Worm (Caenorhabditis elegans) whole organism, young adult: ENCODE results near the gene Y110A2AL.5.

Experiments used
- C06A6.2 ChIP-seq: fragments of 200-800 bp; sonication (Bioruptor generic); conservative IDR thresholded peaks from 2 replicates; pipeline ENCODE4 v1.3.6; 2022; ENCODE audit warnings: missing genetic modification characterization, missing compliant biosample characterization
- F33H1.4 ChIP-seq: fragments of 200-800 bp; sonication (Bioruptor generic); IDR thresholded peaks from 2 replicates; pipeline ENCODE4 v1.3.6; 2022; ENCODE audit warnings: missing genetic modification reagents, missing genetic modification characterization, missing compliant biosample characterization
- F55B11.4 ChIP-seq: sonication (generic microtip); optimal IDR thresholded peaks from 2 replicates; lab custom pipeline; 2016; ENCODE audit warnings: missing compliant biosample characterization, missing genetic modification characterization, borderline replicate concordance; ENCODE audit not compliant: insufficient read depth
- K11D2.4 ChIP-seq: fragments of 200-800 bp; sonication (Bioruptor generic); IDR thresholded peaks from 2 replicates; pipeline ENCODE4 v1.3.6; 2022; ENCODE audit warnings: missing genetic modification reagents, missing genetic modification characterization, missing compliant biosample characterization
- Y56A3A.18 ChIP-seq: fragments of 200-800 bp; sonication (Bioruptor generic); IDR thresholded peaks from 2 replicates; pipeline ENCODE4 v1.3.6; 2022; ENCODE audit warnings: missing genetic modification reagents, missing genetic modification characterization, missing compliant biosample characterization
- Y79H2A.3 ChIP-seq: fragments of 200-800 bp; sonication (Bioruptor generic); conservative IDR thresholded peaks from 2 replicates; pipeline ENCODE4 v1.3.6; 2022; ENCODE audit warnings: missing genetic modification reagents, missing genetic modification characterization, missing compliant biosample characterization
- Y95B8A.8 ChIP-seq: fragments of 200-800 bp; sonication (Bioruptor generic); IDR thresholded peaks from 2 replicates; pipeline ENCODE4 v1.3.6; 2022; ENCODE audit warnings: missing genetic modification reagents, missing genetic modification characterization, missing compliant biosample characterization
- akir-1 ChIP-seq: fragments of 200-800 bp; sonication (Bioruptor generic); optimal IDR thresholded peaks from 2 replicates; lab custom pipeline; 2018; ENCODE audit warnings: mild to moderate bottlenecking, missing genetic modification characterization, moderate library complexity, missing compliant biosample characterization
- atf-7 ChIP-seq: sonication (generic microtip); optimal IDR thresholded peaks from 2 replicates; lab custom pipeline; 2017; ENCODE audit warnings: mild to moderate bottlenecking, missing genetic modification characterization, missing compliant biosample characterization
- attf-5 ChIP-seq: fragments of 200-800 bp; sonication (Bioruptor generic); optimal IDR thresholded peaks from 2 replicates; lab custom pipeline; 2018; ENCODE audit warnings: mild to moderate bottlenecking, missing genetic modification characterization, missing compliant biosample characterization
- attf-6 ChIP-seq: fragments of 200-800 bp; sonication (Bioruptor generic); IDR thresholded peaks from 2 replicates; pipeline ENCODE4 v1.3.6; 2022; ENCODE audit warnings: missing genetic modification reagents, missing genetic modification characterization, missing compliant biosample characterization
- cebp-1 ChIP-seq, 2 experiments: fragments of 200-800 bp in 1 of 2; sonication (Bioruptor generic) in 1 of 2; sonication (generic microtip) in 1 of 2; IDR thresholded peaks in 1 of 2; optimal IDR thresholded peaks in 1 of 2; 2 replicates each; pipeline versions ENCODE4 v1.3.6 to Lab custom; 2017 to 2022; ENCODE audit warnings: missing compliant biosample characterization in 2 of 2, missing genetic modification characterization in 2 of 2, mild to moderate bottlenecking in 1 of 2, missing genetic modification reagents in 1 of 2, moderate library complexity in 1 of 2
- cebp-2 ChIP-seq: fragments of 200-800 bp; sonication (Bioruptor generic); IDR thresholded peaks from 2 replicates; pipeline ENCODE4 v1.3.6; 2022; ENCODE audit warnings: missing genetic modification characterization, missing compliant biosample characterization
- ceh-91 ChIP-seq: fragments of 200-800 bp; sonication (Bioruptor generic); IDR thresholded peaks from 2 replicates; pipeline ENCODE4 v1.3.6; 2022; ENCODE audit warnings: missing genetic modification reagents, missing genetic modification characterization, missing compliant biosample characterization
- dpff-1 ChIP-seq: sonication (generic microtip); optimal IDR thresholded peaks from 2 replicates; lab custom pipeline; 2017; ENCODE audit warnings: mild to moderate bottlenecking, missing genetic modification characterization, missing compliant biosample characterization
- efl-1 ChIP-seq: fragments of 150-350 bp; optimal IDR thresholded peaks from 2 replicates; lab custom pipeline; 2014; ENCODE audit warnings: missing biosample characterization, missing genetic modification reagents, missing genetic modification characterization
- egl-18 ChIP-seq: fragments of 200-800 bp; sonication (Bioruptor generic); IDR thresholded peaks from 2 replicates; pipeline ENCODE4 v1.3.6; 2022; ENCODE audit warnings: missing genetic modification reagents, missing genetic modification characterization, missing compliant biosample characterization
- egl-44 ChIP-seq: fragments of 200-800 bp; sonication (Bioruptor generic); IDR thresholded peaks from 2 replicates; pipeline ENCODE4 v1.3.6; 2022; ENCODE audit warnings: missing genetic modification reagents, missing genetic modification characterization, missing compliant biosample characterization
- ets-4 ChIP-seq: fragments of 200-800 bp; sonication (Bioruptor generic); optimal IDR thresholded peaks from 2 replicates; lab custom pipeline; 2018; ENCODE audit warnings: mild to moderate bottlenecking, missing genetic modification characterization, missing compliant biosample characterization
- him-1 ChIP-seq: sonication (generic microtip); optimal IDR thresholded peaks from 2 replicates; lab custom pipeline; 2016; ENCODE audit warnings: missing genotype, missing genetic modification reagents, missing genetic modification characterization, missing compliant biosample characterization
- hmg-20 ChIP-seq: fragments of 200-800 bp; sonication (Bioruptor generic); IDR thresholded peaks from 2 replicates; pipeline ENCODE4 v1.3.6; 2022; ENCODE audit warnings: missing genetic modification reagents, missing genetic modification characterization, missing compliant biosample characterization
- lag-1 ChIP-seq: fragments of 200-800 bp; sonication (Bioruptor generic); IDR thresholded peaks from 2 replicates; pipeline ENCODE4 v1.3.6; 2022; ENCODE audit warnings: missing genetic modification reagents, missing genetic modification characterization, missing compliant biosample characterization
- let-526 ChIP-seq: fragments of 200-800 bp; sonication (Bioruptor generic); IDR thresholded peaks from 2 replicates; pipeline ENCODE4 v1.3.6; 2022; ENCODE audit warnings: missing genetic modification reagents, missing genetic modification characterization, missing compliant biosample characterization
- lir-1 ChIP-seq: fragments of 200-800 bp; sonication (Bioruptor generic); conservative IDR thresholded peaks from 2 replicates; pipeline ENCODE4 v1.3.6; 2022; ENCODE audit warnings: missing genetic modification reagents, missing genetic modification characterization, missing compliant biosample characterization
- lsy-27 ChIP-seq: sonication (generic microtip); optimal IDR thresholded peaks from 2 replicates; lab custom pipeline; 2017; ENCODE audit warnings: missing genetic modification characterization, mild to moderate bottlenecking, missing compliant biosample characterization, antibody characterized with exemption, missing genotype, borderline replicate concordance; ENCODE audit not compliant: insufficient read depth
- madf-6 ChIP-seq: fragments of 200-800 bp; sonication (Bioruptor generic); IDR thresholded peaks from 2 replicates; pipeline ENCODE4 v1.3.6; 2022; ENCODE audit warnings: missing genetic modification reagents, missing genetic modification characterization, missing compliant biosample characterization
- mcd-1 ChIP-seq: fragments of 200-800 bp; sonication (Bioruptor generic); IDR thresholded peaks from 2 replicates; pipeline ENCODE4 v1.3.6; 2022; ENCODE audit warnings: missing genetic modification reagents, missing genetic modification characterization, missing compliant biosample characterization
- nfya-1 ChIP-seq: sonication (generic microtip); optimal IDR thresholded peaks from 2 replicates; lab custom pipeline; 2017; ENCODE audit warnings: antibody characterized with exemption, missing compliant biosample characterization, missing genetic modification characterization, borderline replicate concordance; ENCODE audit not compliant: insufficient read depth
- nhr-120 ChIP-seq: fragments of 200-800 bp; sonication (Bioruptor generic); IDR thresholded peaks from 2 replicates; pipeline ENCODE4 v1.3.6; 2022; ENCODE audit warnings: missing genetic modification characterization, missing compliant biosample characterization
- nhr-80 ChIP-seq: sonication (generic microtip); optimal IDR thresholded peaks from 2 replicates; lab custom pipeline; 2016; ENCODE audit warnings: missing genetic modification characterization, missing compliant biosample characterization
- nhr-90 ChIP-seq: sonication (generic microtip); optimal IDR thresholded peaks from 2 replicates; lab custom pipeline; 2016; ENCODE audit warnings: missing genotype, mild to moderate bottlenecking, missing genetic modification characterization, missing compliant biosample characterization
- rcor-1 ChIP-seq: fragments of 200-800 bp; sonication (Bioruptor generic); IDR thresholded peaks from 2 replicates; pipeline ENCODE4 v1.3.6; 2022; ENCODE audit warnings: missing genetic modification reagents, missing genetic modification characterization, missing compliant biosample characterization
- rec-8 ChIP-seq, 2 experiments: sonication (generic microtip); optimal IDR thresholded peaks; 2 replicates each; lab custom pipeline; 2016; ENCODE audit warnings: mild to moderate bottlenecking in 2 of 2, missing genetic modification characterization in 2 of 2, missing genetic modification reagents in 2 of 2, missing genotype in 2 of 2, missing biosample characterization in 1 of 2, missing compliant biosample characterization in 1 of 2, moderate library complexity in 1 of 2
- repo-1 ChIP-seq: sonication (generic microtip); optimal IDR thresholded peaks from 2 replicates; lab custom pipeline; 2017; ENCODE audit warnings: mild to moderate bottlenecking, missing genetic modification characterization, missing compliant biosample characterization
- sea-2 ChIP-seq: fragments of 200-800 bp; sonication (Bioruptor generic); IDR thresholded peaks from 2 replicates; pipeline ENCODE4 v1.3.6; 2022; ENCODE audit warnings: missing genetic modification characterization, missing compliant biosample characterization
- sptf-2 ChIP-seq: fragments of 200-800 bp; sonication (Bioruptor generic); optimal IDR thresholded peaks from 2 replicates; lab custom pipeline; 2018; ENCODE audit warnings: mild to moderate bottlenecking, missing genetic modification characterization, missing compliant biosample characterization
- tbp1 ChIP-seq: fragments of 200-800 bp; sonication (Bioruptor generic); optimal IDR thresholded peaks from 2 replicates; lab custom pipeline; 2018; ENCODE audit warnings: mild to moderate bottlenecking, missing genetic modification characterization, missing compliant biosample characterization
- tlf-1 ChIP-seq: fragments of 200-800 bp; sonication (Bioruptor generic); optimal IDR thresholded peaks from 2 replicates; lab custom pipeline; 2018; ENCODE audit warnings: mild to moderate bottlenecking, missing genetic modification characterization, missing compliant biosample characterization
- unc-62 ChIP-seq: fragments of 150-350 bp; optimal IDR thresholded peaks from 2 replicates; lab custom pipeline; 2014; ENCODE audit warnings: missing biosample characterization, missing genetic modification reagents, missing genetic modification characterization
- zim-3 ChIP-seq: sonication (generic microtip); optimal IDR thresholded peaks from 2 replicates; lab custom pipeline; 2017; ENCODE audit warnings: mild to moderate bottlenecking, missing genetic modification characterization, moderate library complexity, missing compliant biosample characterization
- ztf-26 ChIP-seq: sonication (generic microtip); optimal IDR thresholded peaks from 2 replicates; lab custom pipeline; 2017; ENCODE audit warnings: missing genetic modification characterization, missing compliant biosample characterization

The Y110A2AL.5 gene

ce11 chrII:2888957-2889630 is 24.8 kb downstream of the Y110A2AL.5 start, which contains the start of gene pinn-1 (continued):
- TF ChIP-seq lsy-27 (tag; lab: Kevin White, UChicago) (no peak), lag-1 (GFP tag; lab: Robert Waterston, UW) (no peak), dpff-1 (tag; lab: Kevin White, UChicago) (no peak), let-526 (GFP tag; lab: Robert Waterston, UW) (peak; percentile 91), mcd-1 (GFP tag; lab: Robert Waterston, UW) (peak; percentile 99), nhr-90 (no peak), nhr-80 (tag; lab: Kevin White, UChicago) (peak; percentile 4), ets-4 (GFP tag; lab: Kevin White, UChicago) (no peak), ztf-26 (tag; lab: Kevin White, UChicago) (peak; percentile 69), egl-44 (GFP tag; lab: Robert Waterston, UW) (peak; percentile 68; the same call in 1 of the 2 replicates), zim-3 (tag; lab: Kevin White, UChicago) (peak; percentile 60), unc-62 (GFP tag; lab: Kevin White, UChicago) (no peak), rec-8 (tag; optimal IDR thresholded peaks at IDR 0.05; lab: Kevin White, UChicago) (peak; percentile 28 to 56), F33H1.4 (GFP tag; lab: Robert Waterston, UW) (peak; percentile 69), K11D2.4 (GFP tag; lab: Robert Waterston, UW) (peak; percentile 89), tlf-1 (peak; percentile 67), C06A6.2 (GFP tag; lab: Robert Waterston, UW) (no peak), efl-1 (peak; percentile 52), cebp-2 (GFP tag; lab: Robert Waterston, UW) (0 out of 2 replicates have a peak, but pooled peaks have one; percentile 71), sptf-2 (GFP tag; lab: Kevin White, UChicago) (peak; percentile 62), Y56A3A.18 (GFP tag; lab: Robert Waterston, UW) (0 out of 2 replicates have a peak, but pooled peaks have one; percentile 48), tbp1 (GFP tag; lab: Kevin White, UChicago) (peak; percentile 66), nhr-120 (GFP tag; lab: Robert Waterston, UW) (no peak), attf-5 (GFP tag; lab: Kevin White, UChicago) (peak; percentile 75), attf-6 (no peak), ceh-91 (peak; percentile 79), hmg-20 (no peak), Y95B8A.8 (GFP tag; lab: Robert Waterston, UW) (peak; percentile 77), sea-2 (GFP tag; lab: Robert Waterston, UW) (no peak), Y79H2A.3 (GFP tag; lab: Robert Waterston, UW) (no peak), F55B11.4 (tag; lab: Kevin White, UChicago) (no peak), rcor-1 (GFP tag; lab: Robert Waterston, UW) (peak; percentile 91), cebp-1 (GFP tag; IDR thresholded peaks at IDR 0.05; lab: Robert Waterston, UW) (peak; percentile 37; the same call in 1 of the 2 replicates), cebp-1 (tag; optimal IDR thresholded peaks at IDR 0.05; lab: Kevin White, UChicago) (peak; percentile 75)

DNA sequence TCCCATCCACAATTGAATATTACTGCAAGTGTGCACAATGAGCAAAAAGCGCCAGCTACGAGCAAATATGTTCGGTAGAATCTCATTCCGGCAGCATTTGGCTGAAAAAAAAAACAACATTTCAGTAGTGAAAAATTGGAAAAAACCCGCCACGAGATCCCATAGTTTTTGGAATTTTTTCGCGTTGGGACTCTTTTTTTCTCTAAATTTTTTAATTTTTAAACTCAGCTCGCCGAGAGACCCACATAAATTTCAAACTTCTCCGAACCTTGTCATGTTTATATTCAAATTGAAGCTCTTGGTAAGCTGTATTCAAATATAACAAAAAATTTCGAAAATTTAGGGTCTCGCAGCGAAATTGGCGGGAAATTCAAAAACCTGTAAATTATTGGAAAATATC is 30.0 kb downstream of the Y110A2AL.5 start, which contains the start of gene sqv-2:
Gene sqv-2 (minus strand): TSS at position 101 of the 400 bp plus-strand sequence.
- TF ChIP-seq egl-18 (GFP tag; lab: Robert Waterston, UW) (no peak), lir-1 (GFP tag; lab: Robert Waterston, UW) (no peak), ztf-26 (tag; lab: Kevin White, UChicago) (no peak), hmg-20 (no peak), madf-6 (no peak), repo-1 (no peak), him-1 (tag; lab: Kevin White, UChicago) (no peak), atf-7 (tag; lab: Kevin White, UChicago) (no peak), Y56A3A.18 (GFP tag; lab: Robert Waterston, UW) (no peak), akir-1 (no peak), nfya-1 (no peak)
- TF ChIP-seq, all 124 proteins: peak for 0
